Worm (Caenorhabditis elegans) whole organism, L4 larva: Measurements from ENCODE around the gene Y41C4A.32.

Experiments used
- ama-1 ChIP-seq: fragments of 150-350 bp; optimal IDR thresholded peaks from 2 replicates; lab custom pipeline; 2014; ENCODE audit warnings: inconsistent platforms, mixed read lengths
- daf-19 ChIP-seq: fragments of 200-800 bp; sonication (Bioruptor generic); conservative IDR thresholded peaks from 2 replicates; pipeline ENCODE4 v1.3.6; 2022; ENCODE audit warnings: missing genetic modification characterization, missing compliant biosample characterization
- dmd-8 ChIP-seq: fragments of 200-800 bp; sonication (Bioruptor generic); IDR thresholded peaks from 2 replicates; pipeline ENCODE4 v1.3.6; 2022; ENCODE audit warnings: missing genetic modification characterization, missing compliant biosample characterization
- dve-1 ChIP-seq: sonication (generic microtip); optimal IDR thresholded peaks from 2 replicates; lab custom pipeline; 2017; ENCODE audit warnings: antibody characterized with exemption, mild to moderate bottlenecking, missing genetic modification characterization, missing compliant biosample characterization; ENCODE audit not compliant: insufficient read depth
- fos-1 ChIP-seq: fragments of 150-350 bp; optimal IDR thresholded peaks from 2 replicates; lab custom pipeline; 2014; ENCODE audit warnings: missing biosample characterization, missing genetic modification characterization
- jun-1 ChIP-seq: fragments of 150-350 bp; optimal IDR thresholded peaks from 2 replicates; lab custom pipeline; 2014; ENCODE audit warnings: missing biosample characterization, missing genetic modification reagents, missing genetic modification characterization
- lim-7 ChIP-seq: fragments of 200-800 bp; sonication (Bioruptor generic); IDR thresholded peaks from 2 replicates; pipeline ENCODE4 v1.3.6; 2022; ENCODE audit warnings: missing genetic modification characterization, missing compliant biosample characterization
- lsy-2 ChIP-seq, 2 experiments: fragments of 150-350 bp in 1 of 2; sonication (generic microtip) in 1 of 2; optimal IDR thresholded peaks; 2 replicates each; lab custom pipeline; 2014 to 2017; ENCODE audit warnings: missing biosample characterization in 2 of 2, missing genetic modification characterization in 2 of 2
- nhr-11 ChIP-seq: fragments of 150-350 bp; optimal IDR thresholded peaks from 2 replicates; lab custom pipeline; 2014; ENCODE audit warnings: missing biosample characterization, missing genetic modification characterization
- nhr-25 ChIP-seq: sonication (generic microtip); optimal IDR thresholded peaks from 2 replicates; lab custom pipeline; 2017; ENCODE audit warnings: missing genetic modification characterization, mild to moderate bottlenecking, missing compliant biosample characterization, antibody characterized with exemption, moderate library complexity, borderline replicate concordance; ENCODE audit not compliant: insufficient read depth
- nhr-41 ChIP-seq: fragments of 200-800 bp; sonication (Bioruptor generic); IDR thresholded peaks from 2 replicates; pipeline ENCODE4 v1.3.6; 2022; ENCODE audit warnings: missing genetic modification reagents, missing genetic modification characterization, missing compliant biosample characterization
- snpc-4 ChIP-seq: fragments of 150-350 bp; optimal IDR thresholded peaks from 2 replicates; lab custom pipeline; 2014; ENCODE audit warnings: missing biosample characterization, missing genetic modification characterization
- unc-130 ChIP-seq: sonication (generic microtip); optimal IDR thresholded peaks from 2 replicates; lab custom pipeline; 2016; ENCODE audit warnings: missing genetic modification reagents, missing genetic modification characterization, missing compliant biosample characterization
- unc-39 ChIP-seq: sonication (generic microtip); optimal IDR thresholded peaks from 2 replicates; lab custom pipeline; 2017; ENCODE audit warnings: missing biosample characterization, missing genetic modification characterization

ce11 chrIII:11757892-11758291 lies 36.4 kb downstream of the Y41C4A.32 start:
- TF ChIP-seq ama-1 (lab: Kevin White, UChicago) (no peak), unc-130 (no peak), snpc-4 (tag; lab: Kevin White, UChicago) (no peak), nhr-41 (no peak), lsy-2 (tag; optimal IDR thresholded peaks at IDR 0.05; lab: Kevin White, UChicago) (no peak), unc-39 (tag; lab: Kevin White, UChicago) (no peak), lim-7 (no peak), jun-1 (tag; lab: Kevin White, UChicago) (no peak), dve-1 (tag; lab: Kevin White, UChicago) (no peak), daf-19 (GFP tag; lab: Robert Waterston, UW) (no peak), nhr-11 (tag; lab: Kevin White, UChicago) (no peak), nhr-25 (tag; lab: Kevin White, UChicago) (no peak), dmd-8 (no peak), fos-1 (tag; lab: Kevin White, UChicago) (no peak)
